Fruit fly (Drosophila melanogaster) Kc167 (cell line): ENCODE results near the gene CG43147.

Experiments used
- Myc ChIP-seq: fragments of >200 bp; optimal IDR thresholded peaks from 2 replicates; lab custom pipeline; 2017; ENCODE audit warnings: missing external identifiers
- Sin3A ChIP-seq: fragments of >200 bp; optimal IDR thresholded peaks from 2 replicates; lab custom pipeline; 2018; ENCODE audit warnings: missing external identifiers
- h ChIP-seq: fragments of >200 bp; optimal IDR thresholded peaks from 3 replicates; lab custom pipeline; 2018; ENCODE audit warnings: missing external identifiers
- insv ChIP-seq: fragments of >200 bp; optimal IDR thresholded peaks from 3 replicates; lab custom pipeline; 2018; ENCODE audit warnings: missing external identifiers
- psq ChIP-seq: fragments of >200 bp; optimal IDR thresholded peaks from 2 replicates; lab custom pipeline; 2017; ENCODE audit warnings: missing external identifiers
- ttk ChIP-seq: sonication (Bioruptor generic); optimal IDR thresholded peaks from 2 replicates; lab custom pipeline; 2017; ENCODE audit warnings: missing external identifiers

The CG43147 gene

DNA sequence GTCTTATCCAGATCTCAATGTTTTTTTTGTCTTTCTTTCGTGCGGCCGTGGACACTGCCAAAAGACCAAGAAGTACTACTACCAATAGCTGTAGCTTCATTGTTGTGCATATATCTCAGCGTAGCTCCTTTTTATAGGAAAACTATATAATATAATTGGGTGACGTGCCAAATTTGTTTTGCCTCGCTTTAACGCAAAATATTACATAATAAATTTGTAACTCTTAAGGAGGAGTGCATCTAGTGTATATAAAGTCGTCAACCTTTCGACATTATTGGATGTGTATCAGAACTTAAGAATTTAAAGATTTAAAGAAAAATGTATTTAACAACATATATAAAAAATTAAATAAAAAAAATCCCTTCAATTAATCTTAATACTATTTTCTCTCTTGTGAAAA lies at the start of gene CG43147:
Gene CG43147 (minus strand): TSS at position 101 of the 400 bp plus-strand sequence.
- TF ChIP-seq ttk: no peak
- no peak for TF ChIP-seq insv (lab: Kevin White, UChicago)
- no peak for TF ChIP-seq h (lab: Kevin White, UChicago)
- no peak for TF ChIP-seq Myc (lab: Kevin White, UChicago)
- no peak for TF ChIP-seq Sin3A (lab: Kevin White, UChicago)
- TF ChIP-seq psq: no peak

- TF ChIP-seq insv (lab: Kevin White, UChicago): no peak
- TF ChIP-seq psq: no peak
- TF ChIP-seq ttk: no peak
- TF ChIP-seq Myc (lab: Kevin White, UChicago): no peak
- no peak for TF ChIP-seq h (lab: Kevin White, UChicago)
- TF ChIP-seq Sin3A (lab: Kevin White, UChicago): no peak
These were observed 48.8 kb upstream of the CG43147 start, which contains the start of gene CG17687 for dm6 chr3L:13348733-13349132. Gene CG17687, plus strand, starts transcription at chr3L:13349033.

DNA sequence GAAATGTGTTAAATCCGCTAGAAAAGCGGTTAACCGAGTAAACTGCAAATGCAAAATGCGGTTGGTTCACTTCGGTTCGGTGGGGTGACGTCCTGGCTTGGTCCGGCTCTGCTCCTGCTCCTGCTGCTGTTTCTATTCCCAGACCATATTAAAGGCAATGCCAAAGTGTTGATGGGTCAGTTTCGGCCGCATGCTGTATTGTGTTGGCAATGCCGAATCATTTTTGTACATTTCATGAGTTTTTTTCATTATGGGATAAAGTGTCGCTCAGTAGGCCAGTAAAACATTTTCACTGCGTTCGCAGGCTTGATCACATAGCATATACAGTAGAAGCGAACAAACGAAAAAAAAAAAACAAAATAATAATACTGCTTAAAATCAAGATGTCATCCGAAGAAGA lies 28.9 kb upstream of the CG43147 start, which contains the start of gene CG14113:
Gene CG14113 (plus strand): TSS at position 301 of the 400 bp plus-strand sequence.
- TF ChIP-seq Sin3A (lab: Kevin White, UChicago) (no peak), ttk (no peak), Myc (lab: Kevin White, UChicago) (no peak), h (lab: Kevin White, UChicago) (no peak), psq (no peak), insv (lab: Kevin White, UChicago) (no peak)

DNA sequence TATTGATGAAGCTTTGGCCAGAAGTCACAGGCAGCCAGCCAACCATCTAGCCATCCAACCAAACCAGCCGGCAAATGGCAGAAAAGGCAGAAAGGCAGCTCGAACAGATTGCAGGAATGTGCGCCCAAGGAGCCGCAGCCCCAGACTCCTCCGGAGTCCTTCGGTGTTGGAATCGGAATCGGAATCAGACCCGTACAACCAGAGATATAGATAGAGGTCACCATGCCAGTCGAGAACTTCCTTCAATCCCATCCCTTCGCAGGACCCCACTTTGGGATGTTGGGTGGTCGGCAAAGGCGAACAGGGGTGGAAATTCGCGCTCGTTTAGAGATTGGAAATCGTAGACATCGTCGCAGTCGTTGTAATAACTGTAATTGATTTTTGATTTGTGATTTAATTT lies 12.3 kb upstream of the CG43147 start:
- TF ChIP-seq h (lab: Kevin White, UChicago) (no peak), Myc (lab: Kevin White, UChicago) (no peak), psq (no peak), insv (lab: Kevin White, UChicago) (no peak), ttk (no peak), Sin3A (lab: Kevin White, UChicago) (no peak)

dm6 chr3L:13301787-13302186 lies 1.8 kb upstream of the CG43147 start:
- TF ChIP-seq insv (lab: Kevin White, UChicago): no peak
- no peak for TF ChIP-seq Sin3A (lab: Kevin White, UChicago)
- no peak for TF ChIP-seq psq
- TF ChIP-seq ttk: no peak
- no peak for TF ChIP-seq Myc (lab: Kevin White, UChicago)

dm6 chr3L:13301335-13301734 lies 1.4 kb upstream of the CG43147 start, which contains the start of gene SP:
Gene SP, plus strand, starts transcription at chr3L:13301635.
- TF ChIP-seq Sin3A (lab: Kevin White, UChicago) (no peak), insv (lab: Kevin White, UChicago) (no peak), h (lab: Kevin White, UChicago) (no peak), psq (no peak), ttk (no peak), Myc (lab: Kevin White, UChicago) (no peak)

dm6 chr3L:13298923-13299322 lies 1.0 kb downstream of the CG43147 start, which contains the start of gene CG42481:
Gene CG42481, minus strand, starts transcription at chr3L:13299023.
- TF ChIP-seq insv (lab: Kevin White, UChicago): no peak
- TF ChIP-seq Sin3A (lab: Kevin White, UChicago): no peak

DNA sequence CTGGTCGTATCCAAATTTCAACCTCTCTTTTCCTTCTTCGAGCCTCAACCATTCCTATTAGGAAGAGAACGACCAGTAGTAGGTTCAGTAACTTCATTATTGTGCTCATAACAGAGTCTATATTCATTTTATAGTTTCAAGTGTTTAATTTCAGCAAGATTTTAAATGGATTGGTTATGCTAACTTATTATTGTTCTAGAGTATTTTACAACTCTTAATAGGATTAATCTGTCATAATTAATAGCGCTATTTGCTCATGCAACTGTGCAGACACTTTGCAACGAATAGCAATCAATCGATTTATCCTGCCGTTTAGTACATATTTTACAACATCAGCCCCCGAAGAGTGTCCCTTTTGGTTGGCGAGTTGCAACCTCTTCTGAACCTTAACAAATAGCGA lies 3.2 kb downstream of the CG43147 start, which contains the start of gene Sfp70A4:
Gene Sfp70A4 (minus strand): TSS at position 101 of the 400 bp plus-strand sequence.
- TF ChIP-seq Sin3A (lab: Kevin White, UChicago) (no peak), psq (no peak), ttk (no peak), Myc (lab: Kevin White, UChicago) (no peak), insv (lab: Kevin White, UChicago) (no peak)

- TF ChIP-seq ttk: no peak
These were observed 4.3 kb downstream of the CG43147 start for dm6 chr3L:13295675-13296074.

- TF ChIP-seq h (lab: Kevin White, UChicago): no peak
- no peak for TF ChIP-seq Sin3A (lab: Kevin White, UChicago)
- no peak for TF ChIP-seq insv (lab: Kevin White, UChicago)
- TF ChIP-seq ttk: no peak
- no peak for TF ChIP-seq psq
- no peak for TF ChIP-seq Myc (lab: Kevin White, UChicago)
These were observed 11.8 kb downstream of the CG43147 start for dm6 chr3L:13288161-13288560.

dm6 chr3L:13286640-13287039 lies 13.3 kb downstream of the CG43147 start:
- TF ChIP-seq Myc (lab: Kevin White, UChicago) (no peak), Sin3A (lab: Kevin White, UChicago) (no peak), ttk (no peak), psq (no peak), insv (lab: Kevin White, UChicago) (no peak), h (lab: Kevin White, UChicago) (no peak)

dm6 chr3L:13284308-13284707 lies 15.6 kb downstream of the CG43147 start:
- TF ChIP-seq Myc (lab: Kevin White, UChicago): no peak
- TF ChIP-seq h (lab: Kevin White, UChicago): no peak
- TF ChIP-seq ttk: no peak
- no peak for TF ChIP-seq insv (lab: Kevin White, UChicago)
- no peak for TF ChIP-seq psq
- no peak for TF ChIP-seq Sin3A (lab: Kevin White, UChicago)

dm6 chr3L:13282039-13282438 lies 17.9 kb downstream of the CG43147 start:
- TF ChIP-seq psq (no peak), ttk (no peak), Myc (lab: Kevin White, UChicago) (no peak), h (lab: Kevin White, UChicago) (no peak), insv (lab: Kevin White, UChicago) (no peak), Sin3A (lab: Kevin White, UChicago) (no peak)
